Worm (Caenorhabditis elegans) whole organism, young adult: Measurements from ENCODE around the gene K08H2.4.

Source experiments
- B0336.3 ChIP-seq: fragments of 200-800 bp; sonication (Bioruptor generic); IDR thresholded peaks from 2 replicates; pipeline ENCODE4 v1.3.6; 2022; ENCODE audit warnings: missing genetic modification characterization, missing compliant biosample characterization
- K12H6.12 ChIP-seq: fragments of 200-800 bp; sonication (Bioruptor generic); optimal IDR thresholded peaks from 2 replicates; lab custom pipeline; 2018; ENCODE audit warnings: mild to moderate bottlenecking, missing genetic modification characterization, missing compliant biosample characterization
- Y67H2A.10 ChIP-seq: fragments of 200-800 bp; sonication (Bioruptor generic); conservative IDR thresholded peaks from 2 replicates; pipeline ENCODE4 v1.3.6; 2022; ENCODE audit warnings: missing genetic modification reagents, missing genetic modification characterization, missing compliant biosample characterization
- ama-1 ChIP-seq, 3 experiments: fragments of 150-350 bp in 1 of 3; sonication (generic microtip) in 2 of 3; optimal IDR thresholded peaks; 2 replicates each; lab custom pipeline; 2014 to 2018; ENCODE audit warnings: missing biosample characterization in 2 of 3, missing genetic modification characterization in 2 of 3, missing genetic modification reagents in 2 of 3
- aptf-3 ChIP-seq: fragments of 200-800 bp; sonication (Bioruptor generic); IDR thresholded peaks from 2 replicates; pipeline ENCODE4 v1.3.6; 2022; ENCODE audit warnings: missing genetic modification characterization, missing compliant biosample characterization
- athp-1 ChIP-seq: sonication (generic microtip); optimal IDR thresholded peaks from 2 replicates; lab custom pipeline; 2017; ENCODE audit warnings: mild to moderate bottlenecking, missing genetic modification characterization, missing compliant biosample characterization
- attf-3 ChIP-seq: fragments of 200-800 bp; sonication (Bioruptor generic); conservative IDR thresholded peaks from 2 replicates; pipeline ENCODE4 v1.3.6; 2022; ENCODE audit warnings: missing genetic modification reagents, missing genetic modification characterization, missing compliant biosample characterization
- cebp-2 ChIP-seq: fragments of 200-800 bp; sonication (Bioruptor generic); IDR thresholded peaks from 2 replicates; pipeline ENCODE4 v1.3.6; 2022; ENCODE audit warnings: missing genetic modification characterization, missing compliant biosample characterization
- ceh-40 ChIP-seq: fragments of 200-800 bp; sonication (Bioruptor generic); IDR thresholded peaks from 2 replicates; pipeline ENCODE4 v1.3.6; 2022; ENCODE audit warnings: missing genetic modification characterization, missing compliant biosample characterization
- ceh-58 ChIP-seq: fragments of 200-800 bp; sonication (Bioruptor generic); IDR thresholded peaks from 2 replicates; pipeline ENCODE4 v1.3.6; 2022; ENCODE audit warnings: missing genetic modification characterization, missing compliant biosample characterization
- chd-7 ChIP-seq: sonication (generic microtip); optimal IDR thresholded peaks from 2 replicates; lab custom pipeline; 2016; ENCODE audit warnings: mild to moderate bottlenecking, missing genetic modification characterization, moderate library complexity, missing compliant biosample characterization
- dpff-1 ChIP-seq: sonication (generic microtip); optimal IDR thresholded peaks from 2 replicates; lab custom pipeline; 2017; ENCODE audit warnings: mild to moderate bottlenecking, missing genetic modification characterization, missing compliant biosample characterization
- dpl-1 ChIP-seq: fragments of 150-350 bp; optimal IDR thresholded peaks from 2 replicates; lab custom pipeline; 2014; ENCODE audit warnings: missing biosample characterization, missing genetic modification reagents, missing genetic modification characterization
- efl-1 ChIP-seq: fragments of 150-350 bp; optimal IDR thresholded peaks from 2 replicates; lab custom pipeline; 2014; ENCODE audit warnings: missing biosample characterization, missing genetic modification reagents, missing genetic modification characterization
- egl-18 ChIP-seq: fragments of 200-800 bp; sonication (Bioruptor generic); IDR thresholded peaks from 2 replicates; pipeline ENCODE4 v1.3.6; 2022; ENCODE audit warnings: missing genetic modification reagents, missing genetic modification characterization, missing compliant biosample characterization
- ekl-4 ChIP-seq: fragments of 200-800 bp; sonication (Bioruptor generic); IDR thresholded peaks from 2 replicates; pipeline ENCODE4 v1.3.6; 2022; ENCODE audit warnings: missing genetic modification reagents, missing genetic modification characterization, missing compliant biosample characterization
- ets-4 ChIP-seq: fragments of 200-800 bp; sonication (Bioruptor generic); optimal IDR thresholded peaks from 2 replicates; lab custom pipeline; 2018; ENCODE audit warnings: mild to moderate bottlenecking, missing genetic modification characterization, missing compliant biosample characterization
- fkh-3 ChIP-seq: sonication (generic microtip); optimal IDR thresholded peaks from 2 replicates; lab custom pipeline; 2016; ENCODE audit warnings: mild to moderate bottlenecking, missing genetic modification characterization, missing compliant biosample characterization
- hlh-12 ChIP-seq: sonication (generic microtip); optimal IDR thresholded peaks from 2 replicates; lab custom pipeline; 2016; ENCODE audit warnings: missing genetic modification characterization, missing compliant biosample characterization
- lin-40 ChIP-seq: sonication (generic microtip); optimal IDR thresholded peaks from 2 replicates; lab custom pipeline; 2016; ENCODE audit warnings: missing genetic modification characterization, mild to moderate bottlenecking, missing compliant biosample characterization, missing genotype, missing genetic modification reagents
- lir-1 ChIP-seq: fragments of 200-800 bp; sonication (Bioruptor generic); conservative IDR thresholded peaks from 2 replicates; pipeline ENCODE4 v1.3.6; 2022; ENCODE audit warnings: missing genetic modification reagents, missing genetic modification characterization, missing compliant biosample characterization
- lsy-27 ChIP-seq: sonication (generic microtip); optimal IDR thresholded peaks from 2 replicates; lab custom pipeline; 2017; ENCODE audit warnings: missing genetic modification characterization, mild to moderate bottlenecking, missing compliant biosample characterization, antibody characterized with exemption, missing genotype, borderline replicate concordance; ENCODE audit not compliant: insufficient read depth
- madf-8 ChIP-seq: fragments of 200-800 bp; sonication (Bioruptor generic); conservative IDR thresholded peaks from 2 replicates; pipeline ENCODE4 v1.3.6; 2022; ENCODE audit warnings: missing genetic modification reagents, missing genetic modification characterization, missing compliant biosample characterization
- mxl-1 ChIP-seq: sonication (generic microtip); optimal IDR thresholded peaks from 2 replicates; lab custom pipeline; 2016; ENCODE audit warnings: missing genetic modification characterization, missing compliant biosample characterization
- nfyb-1 ChIP-seq: fragments of 200-800 bp; sonication (Bioruptor generic); IDR thresholded peaks from 2 replicates; pipeline ENCODE4 v1.3.6; 2022; ENCODE audit warnings: missing genetic modification reagents, missing genetic modification characterization, missing compliant biosample characterization
- nhr-179 ChIP-seq: sonication (generic microtip); optimal IDR thresholded peaks from 2 replicates; lab custom pipeline; 2016; ENCODE audit warnings: mild to moderate bottlenecking, missing genetic modification characterization, missing compliant biosample characterization
- nhr-80 ChIP-seq: sonication (generic microtip); optimal IDR thresholded peaks from 2 replicates; lab custom pipeline; 2016; ENCODE audit warnings: missing genetic modification characterization, missing compliant biosample characterization
- nhr-90 ChIP-seq: sonication (generic microtip); optimal IDR thresholded peaks from 2 replicates; lab custom pipeline; 2016; ENCODE audit warnings: missing genotype, mild to moderate bottlenecking, missing genetic modification characterization, missing compliant biosample characterization
- pha-4 ChIP-seq: fragments of 150-350 bp; sonication (generic microtip); optimal IDR thresholded peaks from 2 replicates; lab custom pipeline; 2014; ENCODE audit warnings: missing biosample characterization, missing genetic modification reagents, missing genetic modification characterization
- snpc-1.3 ChIP-seq: sonication (generic microtip); optimal IDR thresholded peaks from 2 replicates; lab custom pipeline; 2017; ENCODE audit warnings: missing genetic modification characterization, mild to moderate bottlenecking, missing compliant biosample characterization, antibody characterized with exemption, moderate library complexity, missing genotype, missing genetic modification reagents; ENCODE audit not compliant: insufficient read depth
- snpc-4 ChIP-seq, 5 experiments: fragments of 150-350 bp in 1 of 5; sonication (generic microtip) in 4 of 5; optimal IDR thresholded peaks; 2 replicates each; lab custom pipeline; 2014 to 2018; ENCODE audit warnings: missing genetic modification characterization in 5 of 5, missing biosample characterization in 3 of 5, antibody characterized with exemption in 2 of 5, mild to moderate bottlenecking in 2 of 5, missing compliant biosample characterization in 2 of 5, missing genotype in 2 of 5, moderate library complexity in 2 of 5, missing genetic modification reagents in 1 of 5
- somi-1 ChIP-seq: fragments of 200-800 bp; sonication (Bioruptor generic); optimal IDR thresholded peaks from 2 replicates; lab custom pipeline; 2018; ENCODE audit warnings: mild to moderate bottlenecking, missing genetic modification characterization, missing compliant biosample characterization
- tlf-1 ChIP-seq: fragments of 200-800 bp; sonication (Bioruptor generic); optimal IDR thresholded peaks from 2 replicates; lab custom pipeline; 2018; ENCODE audit warnings: mild to moderate bottlenecking, missing genetic modification characterization, missing compliant biosample characterization
- unc-130 ChIP-seq: sonication (generic microtip); optimal IDR thresholded peaks from 2 replicates; lab custom pipeline; 2016; ENCODE audit warnings: missing genetic modification reagents, missing genetic modification characterization, missing compliant biosample characterization
- xnd-1 ChIP-seq: sonication (generic microtip); optimal IDR thresholded peaks from 2 replicates; lab custom pipeline; 2016; ENCODE audit warnings: missing genotype, missing genetic modification reagents, missing genetic modification characterization, missing compliant biosample characterization
- zfh-2 ChIP-seq: fragments of 200-800 bp; sonication (Bioruptor generic); conservative IDR thresholded peaks from 2 replicates; pipeline ENCODE4 v1.3.6; 2022; ENCODE audit warnings: missing genetic modification reagents, missing genetic modification characterization, missing compliant biosample characterization
- ztf-28 ChIP-seq: fragments of 200-800 bp; sonication (Bioruptor generic); IDR thresholded peaks from 2 replicates; pipeline ENCODE4 v1.3.6; 2022; ENCODE audit warnings: missing genetic modification reagents, missing genetic modification characterization, missing compliant biosample characterization
- ztf-6 ChIP-seq: fragments of 200-800 bp; sonication (Bioruptor generic); IDR thresholded peaks from 2 replicates; pipeline ENCODE4 v1.3.6; 2022; ENCODE audit warnings: missing genetic modification reagents, missing genetic modification characterization, missing compliant biosample characterization

Gene K08H2.4

DNA sequence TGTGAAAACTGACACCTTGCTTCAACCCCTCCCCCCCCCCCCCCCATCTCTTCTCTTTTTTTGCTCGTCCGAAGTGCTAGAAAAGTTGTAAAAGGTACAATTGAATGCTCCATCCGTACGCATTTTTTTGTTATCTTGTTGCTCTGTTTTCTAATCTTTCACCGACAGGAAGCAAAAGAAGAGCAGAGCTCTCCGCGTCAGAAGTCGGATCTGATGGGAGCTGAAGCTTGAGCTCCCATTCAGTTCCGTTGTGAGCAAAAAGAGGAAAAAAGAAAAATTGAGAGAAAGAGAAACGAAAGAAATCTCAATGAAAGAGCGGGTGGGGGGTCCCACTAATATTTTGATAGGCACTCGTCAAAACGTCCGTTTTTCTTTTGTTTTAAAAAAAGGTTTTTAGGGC, 31.4 kb upstream of the K08H2.4 start:
- TF ChIP-seq nfyb-1 (GFP tag; lab: Robert Waterston, UW), result no peak
- TF ChIP-seq somi-1 (GFP tag; lab: Kevin White, UChicago), result no peak
- TF ChIP-seq efl-1, result no peak
- no peak for TF ChIP-seq ama-1 (optimal IDR thresholded peaks at IDR 0.05; lab: Kevin White, UChicago)
- no peak for TF ChIP-seq ama-1 (GFP tag; optimal IDR thresholded peaks at IDR 0.05; lab: Kevin White, UChicago)
- no peak for TF ChIP-seq ztf-28
- no peak for TF ChIP-seq madf-8 (GFP tag; lab: Robert Waterston, UW)
- no peak for TF ChIP-seq dpl-1 (GFP tag; lab: Kevin White, UChicago)
- TF ChIP-seq unc-130 (GFP tag; lab: Kevin White, UChicago), result no peak
- TF ChIP-seq ceh-58 (GFP tag; lab: Robert Waterston, UW), result no peak
- no peak for TF ChIP-seq B0336.3 (GFP tag; lab: Robert Waterston, UW)
- no peak for TF ChIP-seq fkh-3 (tag; lab: Kevin White, UChicago)
- TF ChIP-seq cebp-2 (GFP tag; lab: Robert Waterston, UW), result no peak

DNA sequence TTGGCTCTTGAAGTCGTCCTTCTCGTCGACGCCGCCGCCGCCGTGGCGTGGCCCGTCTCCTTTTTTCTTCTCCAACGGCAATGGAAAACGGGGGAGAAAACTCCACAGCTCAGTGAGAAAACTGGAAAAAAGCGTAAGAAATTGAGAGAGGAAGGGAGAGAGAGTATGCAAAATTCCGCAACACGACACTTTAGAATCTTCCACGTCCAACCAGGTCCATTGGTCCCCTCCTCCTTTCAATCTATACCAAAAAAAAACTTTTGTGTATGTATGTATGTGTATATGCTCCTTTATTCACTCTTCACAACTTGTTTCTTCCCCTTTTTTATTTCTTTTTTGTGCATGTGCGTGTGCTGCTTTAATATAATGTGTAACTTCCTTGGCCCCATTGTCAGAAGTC, 29.3 kb upstream of the K08H2.4 start:
- TF ChIP-seq tlf-1 (GFP tag; lab: Kevin White, UChicago) (no peak), aptf-3 (GFP tag; lab: Robert Waterston, UW) (no peak), snpc-4 (GFP tag; optimal IDR thresholded peaks at IDR 0.05; lab: Kevin White, UChicago) (no peak), snpc-4 (tag; optimal IDR thresholded peaks at IDR 0.05; lab: Kevin White, UChicago) (no peak), nhr-90 (no peak), egl-18 (GFP tag; lab: Robert Waterston, UW) (no peak), mxl-1 (tag; lab: Kevin White, UChicago) (no peak), nhr-80 (no peak), ekl-4 (GFP tag; lab: Robert Waterston, UW) (no peak), xnd-1 (no peak), attf-3 (GFP tag; lab: Robert Waterston, UW) (no peak), dpff-1 (tag; lab: Kevin White, UChicago) (no peak), ztf-6 (no peak), nhr-179 (tag; lab: Kevin White, UChicago) (no peak), lsy-27 (tag; lab: Kevin White, UChicago) (no peak)

DNA sequence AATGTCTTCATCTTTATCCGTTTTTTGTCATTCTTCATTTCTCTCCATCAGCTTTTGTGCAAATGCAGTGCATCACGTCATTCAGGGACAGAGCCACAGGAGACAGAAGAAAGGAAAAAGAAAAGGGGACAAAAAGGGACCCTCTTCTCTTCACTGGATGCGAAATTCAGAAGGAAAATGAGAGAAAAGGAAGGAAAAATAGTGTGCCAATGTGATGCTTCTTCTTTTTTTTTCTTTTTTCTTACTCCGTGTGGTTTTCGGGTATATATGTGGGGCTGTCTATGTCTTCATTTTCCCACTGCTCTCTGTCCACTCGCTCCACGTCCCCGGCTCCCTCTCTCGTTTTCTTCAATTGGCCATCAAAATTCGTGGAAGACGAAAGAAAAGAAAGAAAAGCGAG, 27.8 kb upstream of the K08H2.4 start:
- no peak for TF ChIP-seq ceh-40
- TF ChIP-seq lin-40 (tag; lab: Kevin White, UChicago), result peak; percentile 10
- TF ChIP-seq K12H6.12 (tag; lab: Kevin White, UChicago), result peak; percentile 39
- TF ChIP-seq chd-7 (tag; lab: Kevin White, UChicago), result peak; percentile 1
- TF ChIP-seq zfh-2 (GFP tag; lab: Robert Waterston, UW), result peak; percentile 38; the same call in 1 of the 2 replicates
- TF ChIP-seq hlh-12 (tag; lab: Kevin White, UChicago), result no peak
- TF ChIP-seq athp-1 (tag; lab: Kevin White, UChicago), result no peak

DNA sequence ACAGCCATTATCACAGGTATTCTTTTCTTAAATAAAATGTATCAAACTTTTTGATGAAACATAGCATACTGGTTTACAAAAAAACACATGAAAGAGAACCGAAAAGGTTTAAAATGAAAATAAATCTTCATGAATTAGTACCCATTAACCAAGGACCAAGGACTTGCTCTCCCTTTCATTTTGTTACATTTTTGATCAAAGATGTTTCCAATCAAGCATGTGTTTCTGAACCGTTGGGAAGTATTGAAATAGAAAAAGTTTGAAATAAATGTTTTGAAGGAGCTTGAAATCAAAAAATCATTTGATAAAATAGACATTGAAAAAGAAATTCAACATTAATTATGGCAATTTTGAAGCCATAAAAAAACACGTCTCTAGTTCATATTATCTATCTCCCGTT, 25.8 kb upstream of the K08H2.4 start:
- TF ChIP-seq pha-4 (tag; lab: Kevin White, UChicago) (no peak), snpc-1.3 (tag; lab: Kevin White, UChicago) (no peak), lir-1 (GFP tag; lab: Robert Waterston, UW) (no peak), Y67H2A.10 (GFP tag; lab: Robert Waterston, UW) (no peak), ets-4 (GFP tag; lab: Kevin White, UChicago) (no peak), lsy-27 (tag; lab: Kevin White, UChicago) (no peak), fkh-3 (tag; lab: Kevin White, UChicago) (no peak), unc-130 (GFP tag; lab: Kevin White, UChicago) (no peak)
